Fruit fly (Drosophila melanogaster): ENCODE measurements around the gene CG14551.

The CG14551 gene

dm6 chr3R:26098502-26099210 lies 35.8 kb upstream of the CG14551 start, which contains the start of gene dysf (continued):
- TF ChIP-seq CG10543 (GFP tag; optimal IDR thresholded peaks at IDR 0.05) (no peak), sob (GFP tag; IDR thresholded peaks at IDR 0.05) (0 out of 2 replicates have a peak, but pooled peaks have one; percentile 25), tup (GFP tag; optimal IDR thresholded peaks at IDR 0.05) (no peak), shn (GFP tag; optimal IDR thresholded peaks at IDR 0.05) (no peak), dati (GFP tag; IDR thresholded peaks at IDR 0.05) (no peak), CG6854 (GFP tag; optimal IDR thresholded peaks at IDR 0.05) (peak; percentile 22), CG2120 (GFP tag; optimal IDR thresholded peaks at IDR 0.05) (no peak), CG4820 (GFP tag; optimal IDR thresholded peaks at IDR 0.05) (peak; percentile 50), ERR (GFP tag; optimal IDR thresholded peaks at IDR 0.05) (no peak), Hr78 (GFP tag; optimal IDR thresholded peaks at IDR 0.05) (peak in 1 of 2 experiments; percentile 32), CG7271 (tag; optimal IDR thresholded peaks at IDR 0.05) (peak; percentile 37), Meics (GFP tag; optimal IDR thresholded peaks at IDR 0.05) (peak; percentile 77), CG42726 (GFP tag; IDR thresholded peaks at IDR 0.05; ENCODE audit: partially characterized antibody) (no peak), ci (GFP tag; IDR thresholded peaks at IDR 0.05) (no peak), Ravus (GFP tag; IDR thresholded peaks at IDR 0.05) (no peak), dmrt11E (tag; optimal IDR thresholded peaks at IDR 0.05) (peak; percentile 87), Aef1 (GFP tag; IDR thresholded peaks at IDR 0.05) (peak; percentile 27; the same call in 1 of the 3 replicates), Ets65A (GFP tag) (no peak), CG30403 (GFP tag; optimal IDR thresholded peaks at IDR 0.05) (peak; percentile 51), CG7357 (GFP tag; IDR thresholded peaks at IDR 0.05) (0 out of 3 replicates have a peak, but pooled peaks have one; percentile 10), CG8388 (GFP tag; optimal IDR thresholded peaks at IDR 0.05) (peak; percentile 60), pita (GFP tag; optimal IDR thresholded peaks at IDR 0.05) (no peak), CG8089 (GFP tag; optimal IDR thresholded peaks at IDR 0.05) (no peak), Sox102F (GFP tag; optimal IDR thresholded peaks at IDR 0.05) (peak; percentile 61), Hand (GFP tag; optimal IDR thresholded peaks at IDR 0.05) (no peak), zf30C (GFP tag; optimal IDR thresholded peaks at IDR 0.05) (peak; percentile 84), CG16863 (GFP tag; optimal IDR thresholded peaks at IDR 0.05) (no peak), kah (GFP tag; optimal IDR thresholded peaks at IDR 0.05) (no peak), bcd (GFP tag; optimal IDR thresholded peaks at IDR 0.05) (peak; percentile 67), vnd (GFP tag; IDR thresholded peaks at IDR 0.05; ENCODE audit: partially characterized antibody) (no peak), Hsf (GFP tag; optimal IDR thresholded peaks at IDR 0.05) (no peak), cas (GFP tag; IDR thresholded peaks at IDR 0.05) (no peak), inv (GFP tag; IDR thresholded peaks at IDR 0.05; ENCODE audit: partially characterized antibody) (no peak), phol (tag; optimal IDR thresholded peaks at IDR 0.05) (peak; percentile 83), CG9609 (GFP tag; optimal IDR thresholded peaks at IDR 0.05) (no peak), CG15011 (GFP tag; optimal IDR thresholded peaks at IDR 0.05) (no peak), scrt (GFP tag; optimal IDR thresholded peaks at IDR 0.05) (peak; percentile 23), Scr (GFP tag; IDR thresholded peaks at IDR 0.05; ENCODE audit: partially characterized antibody) (no peak), CG11085 (GFP tag; IDR thresholded peaks at IDR 0.05) (peak; percentile 18; the same call in 1 of the 2 replicates), zfh1 (GFP tag; IDR thresholded peaks at IDR 0.05) (no peak), Myb (GFP tag; optimal IDR thresholded peaks at IDR 0.05) (no peak), Kr (GFP tag; optimal IDR thresholded peaks at IDR 0.05) (no peak), Gsc (GFP tag; IDR thresholded peaks at IDR 0.05) (no peak), CG1529 (GFP tag; optimal IDR thresholded peaks at IDR 0.05) (no peak), CG15696 (tag; optimal IDR thresholded peaks at IDR 0.05) (peak; percentile 86), Abd-B (GFP tag; optimal IDR thresholded peaks at IDR 0.05) (peak; percentile 53), NfI (GFP tag; optimal IDR thresholded peaks at IDR 0.05) (peak; percentile 48), CG12769 (tag; optimal IDR thresholded peaks at IDR 0.05) (no peak), CG18619 (GFP tag; optimal IDR thresholded peaks at IDR 0.05) (peak; percentile 68)

Data from whole organism, embryonic.